Worm (Caenorhabditis elegans): ENCODE results near the gene C54C6.7.

The C54C6.7 gene

DNA sequence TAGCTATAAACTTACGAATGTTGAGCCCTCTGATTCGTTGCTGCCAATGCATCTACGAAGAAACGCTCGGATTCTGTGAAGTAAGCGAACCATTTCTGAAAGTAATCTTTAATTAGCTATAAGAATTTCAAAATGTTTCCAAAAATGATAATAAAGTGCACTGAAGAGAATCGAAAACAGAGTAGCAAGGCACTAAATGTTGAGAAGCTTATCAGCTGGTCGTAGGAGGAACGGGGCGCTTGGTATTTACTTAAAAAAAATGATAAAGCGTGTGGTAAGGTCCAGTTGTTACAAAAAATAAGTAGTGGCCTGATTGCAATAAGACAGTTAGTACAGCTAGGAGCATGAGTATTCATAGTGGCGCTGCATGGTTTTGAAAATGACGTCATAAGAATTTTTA is at the start of gene C54C6.7:
Gene C54C6.7, minus strand, starts transcription at position 101 of the 400 bp plus-strand sequence.
- TF ChIP-seq snpc-4 (tag; optimal IDR thresholded peaks at IDR 0.05) (no peak), mab-9 (GFP tag; IDR thresholded peaks at IDR 0.05) (no peak), xbp-1 (tag; optimal IDR thresholded peaks at IDR 0.05) (no peak), alr-1 (tag; optimal IDR thresholded peaks at IDR 0.05; ENCODE audit: borderline replicate concordance) (no peak), zag-1 (tag; optimal IDR thresholded peaks at IDR 0.05) (no peak), elt-3 (tag; optimal IDR thresholded peaks at IDR 0.05) (no peak), C34B4.2 (tag; optimal IDR thresholded peaks at IDR 0.05) (no peak), nhr-85 (tag) (no peak), nhr-19 (GFP tag; conservative IDR thresholded peaks at IDR 0.05) (no peak)

DNA sequence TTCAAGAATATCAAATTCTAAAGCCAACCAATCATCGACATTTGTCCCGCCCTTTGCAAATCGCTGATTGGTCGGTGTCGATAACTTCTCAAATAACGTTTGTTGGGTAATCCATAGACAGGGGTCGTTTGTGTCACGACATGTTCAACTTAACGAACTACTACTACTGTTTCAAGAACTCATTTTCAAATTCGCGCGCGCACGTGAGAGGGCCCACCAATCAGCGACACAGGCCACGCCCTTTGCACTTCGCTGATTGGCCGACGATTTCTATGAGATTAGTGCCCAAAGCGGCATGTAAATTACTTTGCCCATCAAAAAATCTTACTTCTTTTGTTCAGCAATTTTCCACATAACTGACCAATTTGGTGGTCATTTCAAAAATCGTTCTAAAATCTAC is 48.5 kb upstream of the C54C6.7 start:
- TF ChIP-seq ceh-88 (GFP tag; IDR thresholded peaks at IDR 0.05) (no peak), hlh-4 (tag; optimal IDR thresholded peaks at IDR 0.05) (no peak), lin-15B (tag; optimal IDR thresholded peaks at IDR 0.05) (no peak), egl-13 (tag; optimal IDR thresholded peaks at IDR 0.05) (no peak), efl-1 (optimal IDR thresholded peaks at IDR 0.05) (no peak), efl-1 (GFP tag; optimal IDR thresholded peaks at IDR 0.05 in 1 of 2) (peak in 1 of 2 experiments; percentile 48)

DNA sequence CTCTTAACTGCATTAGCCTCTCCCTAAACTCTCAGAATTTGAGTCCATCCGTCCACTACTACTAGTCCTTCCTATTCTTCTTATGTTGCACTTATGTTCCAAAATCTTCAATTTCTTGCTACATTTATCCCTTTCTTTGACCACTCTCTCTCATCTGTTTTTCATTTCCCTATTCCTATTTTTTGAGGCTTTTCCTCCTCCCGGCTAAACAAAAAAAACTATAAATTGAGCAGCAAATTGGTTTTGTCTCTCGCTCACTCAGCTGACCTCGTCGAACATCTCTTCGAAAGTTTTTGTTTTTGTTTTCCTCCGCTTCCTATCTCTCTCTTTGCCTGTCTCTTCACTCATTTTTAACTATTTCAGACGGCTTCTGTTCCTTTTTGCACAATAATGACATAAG is 44.1 kb upstream of the C54C6.7 start, which contains the start of gene ptp-1:
Gene ptp-1, plus strand, starts transcription at position 358 of the 400 bp plus-strand sequence.
- TF ChIP-seq sptf-1 (tag; optimal IDR thresholded peaks at IDR 0.05) (no peak), fkh-10 (GFP tag; optimal IDR thresholded peaks at IDR 0.05) (no peak), ces-1 (GFP tag; optimal IDR thresholded peaks at IDR 0.05) (no peak), nhr-47 (tag; optimal IDR thresholded peaks at IDR 0.05) (no peak), lin-14 (GFP tag; optimal IDR thresholded peaks at IDR 0.05) (peak; percentile 38), unc-30 (tag; optimal IDR thresholded peaks at IDR 0.05) (no peak), fkh-4 (tag; optimal IDR thresholded peaks at IDR 0.05; ENCODE audit: borderline replicate concordance) (peak; percentile 62), dsc-1 (tag; optimal IDR thresholded peaks at IDR 0.05) (peak; percentile 87)

DNA sequence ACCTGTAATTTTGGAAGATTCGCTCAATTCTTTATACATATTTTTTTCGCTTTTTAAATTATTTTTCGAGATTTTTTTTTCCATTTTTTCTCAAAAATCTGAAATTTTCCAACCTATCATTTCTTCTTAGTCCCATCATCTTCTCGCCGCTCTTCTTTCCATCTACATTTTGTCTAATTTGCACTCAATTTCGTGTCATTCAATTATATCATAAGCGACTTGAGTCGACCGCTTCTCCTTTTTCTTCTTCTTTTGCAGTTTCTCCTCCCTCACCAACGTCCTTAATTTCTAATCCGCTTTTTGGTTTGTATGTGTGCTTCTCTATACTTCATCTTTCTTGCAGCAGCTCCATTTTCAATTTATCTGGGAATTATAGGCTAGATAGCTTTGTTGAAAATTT is 42.0 kb upstream of the C54C6.7 start:
- TF ChIP-seq nhr-28 (tag; optimal IDR thresholded peaks at IDR 0.05): no peak
- no peak for TF ChIP-seq blmp-1 (tag; optimal IDR thresholded peaks at IDR 0.05)
- no peak for TF ChIP-seq rnt-1 (tag; optimal IDR thresholded peaks at IDR 0.05)
- TF ChIP-seq ceh-88 (GFP tag; IDR thresholded peaks at IDR 0.05): no peak
- no peak for TF ChIP-seq nhr-12 (tag; optimal IDR thresholded peaks at IDR 0.05)
- no peak for TF ChIP-seq lir-3 (tag; optimal IDR thresholded peaks at IDR 0.05; ENCODE audit: poor library complexity)
- TF ChIP-seq fkh-8 (tag; optimal IDR thresholded peaks at IDR 0.05): no peak
- no peak for TF ChIP-seq Y116A8C.19 (tag; optimal IDR thresholded peaks at IDR 0.05; ENCODE audit: borderline replicate concordance)
- no peak for TF ChIP-seq lin-39 (tag; optimal IDR thresholded peaks at IDR 0.05)
- TF ChIP-seq lin-14 (GFP tag; optimal IDR thresholded peaks at IDR 0.05): no peak
- TF ChIP-seq nhr-47 (tag; optimal IDR thresholded peaks at IDR 0.05): no peak
- TF ChIP-seq C04F5.9 (tag; optimal IDR thresholded peaks at IDR 0.05): no peak
- TF ChIP-seq tlp-1 (tag; optimal IDR thresholded peaks at IDR 0.05): no peak

DNA sequence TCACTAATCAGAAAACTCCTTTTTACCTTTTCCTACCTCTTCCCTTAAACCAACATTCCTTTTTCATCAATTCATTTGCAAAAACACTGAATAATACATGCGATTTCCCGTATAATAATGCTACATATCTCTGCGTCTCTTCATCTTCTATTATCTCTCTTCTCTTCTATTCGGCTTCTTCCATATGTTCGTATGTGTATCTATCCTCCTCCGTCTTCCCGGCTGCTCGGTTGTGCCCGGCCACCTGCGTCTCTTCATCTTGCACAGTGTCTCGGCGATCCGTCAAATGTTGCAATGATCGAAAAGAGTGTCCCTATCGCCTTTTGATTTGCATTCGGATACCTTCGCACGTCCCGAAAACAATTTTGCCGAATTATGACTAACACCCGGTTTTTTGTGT is 37.1 kb upstream of the C54C6.7 start:
- TF ChIP-seq lin-14 (GFP tag; optimal IDR thresholded peaks at IDR 0.05): peak; percentile 39
- TF ChIP-seq dsc-1 (tag; optimal IDR thresholded peaks at IDR 0.05): peak; percentile 72
- peak; percentile 16 for TF ChIP-seq rnt-1 (tag; optimal IDR thresholded peaks at IDR 0.05)
- TF ChIP-seq efl-1 (optimal IDR thresholded peaks at IDR 0.05): no peak
- no peak for TF ChIP-seq efl-1 (GFP tag; optimal IDR thresholded peaks at IDR 0.05 in 1 of 2)
- TF ChIP-seq aha-1 (tag; optimal IDR thresholded peaks at IDR 0.05): no peak
- peak in 1 of 2 experiments; percentile 26 for TF ChIP-seq ztf-11 (tag; optimal IDR thresholded peaks at IDR 0.05)
- no peak for TF ChIP-seq snpc-4 (tag; optimal IDR thresholded peaks at IDR 0.05)
- TF ChIP-seq irx-1 (tag; optimal IDR thresholded peaks at IDR 0.05): no peak
